Fruit fly (Drosophila melanogaster): ENCODE results near the gene CG10853.
A peak's percentile ranks its signal among the peaks of the same experiment; 100 is the strongest.

Gene CG10853

dm6 chr3L:3960877-3961417 is 13.3 kb downstream of the CG10853 start:
- TF ChIP-seq CG32772 (GFP tag; IDR thresholded peaks at IDR 0.05) = no peak
- TF ChIP-seq scrt (GFP tag; optimal IDR thresholded peaks at IDR 0.05) = peak; percentile 91
- peak; percentile 42 for TF ChIP-seq nau (GFP tag; optimal IDR thresholded peaks at IDR 0.05)
- TF ChIP-seq cato (GFP tag; optimal IDR thresholded peaks at IDR 0.05; ENCODE audit: borderline replicate concordance) = no peak
- TF ChIP-seq CG8765 (GFP tag; IDR thresholded peaks at IDR 0.05) = no peak
- peak; percentile 69 for TF ChIP-seq abd-A (tag; optimal IDR thresholded peaks at IDR 0.05)
- TF ChIP-seq tap (tag; optimal IDR thresholded peaks at IDR 0.05) = peak; percentile 18
- peak; percentile 7 for TF ChIP-seq CG12769 (tag; optimal IDR thresholded peaks at IDR 0.05)
- peak in 1 of 2 experiments; percentile 53 for TF ChIP-seq Pdp1 (GFP tag; optimal IDR thresholded peaks at IDR 0.05)
- peak; percentile 73 for TF ChIP-seq kah (GFP tag; optimal IDR thresholded peaks at IDR 0.05)
- TF ChIP-seq CG31365 (tag; optimal IDR thresholded peaks at IDR 0.05) = no peak
- TF ChIP-seq CG11093 (GFP tag; IDR thresholded peaks at IDR 0.05) = no peak
- TF ChIP-seq crol (GFP tag; IDR thresholded peaks at IDR 0.05) = peak; percentile 55

dm6 chr3L:3963979-3964378 is 16.3 kb downstream of the CG10853 start:
- TF ChIP-seq CG14965 (GFP tag; optimal IDR thresholded peaks at IDR 0.05; ENCODE audit: borderline replicate concordance) (no peak), ro (GFP tag; IDR thresholded peaks at IDR 0.05) (no peak), sens-2 (GFP tag; IDR thresholded peaks at IDR 0.05) (no peak), D19B (GFP tag; optimal IDR thresholded peaks at IDR 0.05) (no peak), CG8765 (GFP tag; IDR thresholded peaks at IDR 0.05) (no peak), Six4 (GFP tag; optimal IDR thresholded peaks at IDR 0.05) (no peak), CG12155 (GFP tag; optimal IDR thresholded peaks at IDR 0.05) (peak; percentile 91), CG2129 (GFP tag; IDR thresholded peaks at IDR 0.05; ENCODE audit: partially characterized antibody) (no peak), bcd (GFP tag; optimal IDR thresholded peaks at IDR 0.05) (no peak), seq (GFP tag; IDR thresholded peaks at IDR 0.05) (peak; percentile 31; the same call in 1 of the 2 replicates), MBD-R2 (GFP tag; IDR thresholded peaks at IDR 0.05) (no peak), nerfin-1 (tag; optimal IDR thresholded peaks at IDR 0.05) (peak; percentile 9), CG4360 (GFP tag; IDR thresholded peaks at IDR 0.05) (no peak), CG10366 (GFP tag; IDR thresholded peaks at IDR 0.05) (no peak), Pdp1 (GFP tag; optimal IDR thresholded peaks at IDR 0.05) (no peak), scrt (GFP tag; optimal IDR thresholded peaks at IDR 0.05) (peak; percentile 100), CG4424 (GFP tag; optimal IDR thresholded peaks at IDR 0.05) (no peak), CG34422 (GFP tag; IDR thresholded peaks at IDR 0.05) (no peak), crol (GFP tag; IDR thresholded peaks at IDR 0.05) (0 out of 2 replicates have a peak, but pooled peaks have one; percentile 19), Hmx (GFP tag; optimal IDR thresholded peaks at IDR 0.05) (no peak), CG4404 (GFP tag; IDR thresholded peaks at IDR 0.05) (no peak), ewg (GFP tag; optimal IDR thresholded peaks at IDR 0.05) (peak; percentile 48), slou (GFP tag; optimal IDR thresholded peaks at IDR 0.05) (no peak), cg (GFP tag; optimal IDR thresholded peaks at IDR 0.05) (peak; percentile 41), psq (GFP tag; optimal IDR thresholded peaks at IDR 0.05) (no peak), grau (tag; optimal IDR thresholded peaks at IDR 0.05) (peak; percentile 51), NC2β (GFP tag; optimal IDR thresholded peaks at IDR 0.05) (no peak), CG1832 (GFP tag; optimal IDR thresholded peaks at IDR 0.05) (peak; percentile 54), Trl (optimal IDR thresholded peaks at IDR 0.05) (peak; percentile 80 to 82), Trl (GFP tag; optimal IDR thresholded peaks at IDR 0.05) (no peak)

dm6 chr3L:3964671-3965070 is 17.0 kb downstream of the CG10853 start, which contains the start of gene CG12605:
Gene CG12605 (minus strand): TSS chr3L:3964771.
- TF ChIP-seq CG9609 (GFP tag; optimal IDR thresholded peaks at IDR 0.05) (no peak), Ets65A (GFP tag) (peak; percentile 52), seq (GFP tag; IDR thresholded peaks at IDR 0.05) (0 out of 2 replicates have a peak, but pooled peaks have one; percentile 23), sqz (GFP tag; optimal IDR thresholded peaks at IDR 0.05) (no peak), CG9797 (GFP tag; optimal IDR thresholded peaks at IDR 0.05) (no peak), Bteb2 (GFP tag; optimal IDR thresholded peaks at IDR 0.05) (no peak), NFAT (GFP tag; IDR thresholded peaks at IDR 0.05) (0 out of 2 replicates have a peak, but pooled peaks have one; percentile 6), CG33557 (GFP tag; optimal IDR thresholded peaks at IDR 0.05) (no peak), cg (GFP tag; optimal IDR thresholded peaks at IDR 0.05) (peak; percentile 44)
